Worm (Caenorhabditis elegans): ENCODE results near the gene srw-13.

srw-13 gene

ce11 chrV:15232200-15232599 lies at the start of gene srw-13:
srw-13 (plus strand) TSS chrV:15232500.
- TF ChIP-seq klf-2 (GFP tag; conservative IDR thresholded peaks at IDR 0.05) (no peak), T22C8.4 (GFP tag; IDR thresholded peaks at IDR 0.05) (no peak), flt-1 (GFP tag; IDR thresholded peaks at IDR 0.05) (no peak), tab-1 (GFP tag; IDR thresholded peaks at IDR 0.05) (no peak), cog-1 (tag; optimal IDR thresholded peaks at IDR 0.05) (no peak), ztf-29 (GFP tag; IDR thresholded peaks at IDR 0.05) (no peak), ztf-23 (GFP tag; IDR thresholded peaks at IDR 0.05) (no peak), ref-1 (GFP tag; conservative IDR thresholded peaks at IDR 0.05) (no peak), med-1 (GFP tag; optimal IDR thresholded peaks at IDR 0.05; ENCODE audit: insufficient read depth) (no peak)

ce11 chrV:15184097-15185040 lies 47.9 kb upstream of the srw-13 start, which contains the start of gene Y75B12B.1:
Y75B12B.1 (plus strand) TSS chrV:15184699.
- TF ChIP-seq ztf-29 (GFP tag; IDR thresholded peaks at IDR 0.05) (no peak), cog-1 (tag; optimal IDR thresholded peaks at IDR 0.05) (no peak), T22C8.4 (GFP tag; IDR thresholded peaks at IDR 0.05) (no peak), flt-1 (GFP tag; IDR thresholded peaks at IDR 0.05) (no peak)

- TF ChIP-seq T22C8.4 (GFP tag; IDR thresholded peaks at IDR 0.05): no peak
- TF ChIP-seq flt-1 (GFP tag; IDR thresholded peaks at IDR 0.05): no peak
- no peak for TF ChIP-seq ztf-23 (GFP tag; IDR thresholded peaks at IDR 0.05)
- no peak for TF ChIP-seq ztf-29 (GFP tag; IDR thresholded peaks at IDR 0.05)
- no peak for TF ChIP-seq med-1 (GFP tag; optimal IDR thresholded peaks at IDR 0.05; ENCODE audit: insufficient read depth)
- no peak for TF ChIP-seq klf-2 (GFP tag; conservative IDR thresholded peaks at IDR 0.05)
- no peak for TF ChIP-seq ref-1 (GFP tag; conservative IDR thresholded peaks at IDR 0.05)
- no peak for TF ChIP-seq cog-1 (tag; optimal IDR thresholded peaks at IDR 0.05)
- no peak for TF ChIP-seq tab-1 (GFP tag; IDR thresholded peaks at IDR 0.05)
Observed at ce11 chrV:15186259-15186927, 45.9 kb upstream of the srw-13 start, which contains the start of gene Y75B12B.3. Y75B12B.3 (minus strand) TSS chrV:15186279.

- peak; percentile 24; the same call in 1 of the 2 replicates for TF ChIP-seq flt-1 (GFP tag; IDR thresholded peaks at IDR 0.05)
- no peak for TF ChIP-seq cog-1 (tag; optimal IDR thresholded peaks at IDR 0.05)
Observed at ce11 chrV:15187083-15188057, 44.9 kb upstream of the srw-13 start, which contains the start of the genes cyn-7 and bath-36. cyn-7 (minus strand) TSS chrV:15187378. bath-36 (plus strand) TSS chrV:15187888.

- TF ChIP-seq ref-1 (GFP tag; conservative IDR thresholded peaks at IDR 0.05): no peak
- TF ChIP-seq ztf-29 (GFP tag; IDR thresholded peaks at IDR 0.05): no peak
- TF ChIP-seq flt-1 (GFP tag; IDR thresholded peaks at IDR 0.05): no peak
- no peak for TF ChIP-seq ztf-23 (GFP tag; IDR thresholded peaks at IDR 0.05)
- no peak for TF ChIP-seq cog-1 (tag; optimal IDR thresholded peaks at IDR 0.05)
- no peak for TF ChIP-seq tab-1 (GFP tag; IDR thresholded peaks at IDR 0.05)
- TF ChIP-seq klf-2 (GFP tag; conservative IDR thresholded peaks at IDR 0.05): no peak
- TF ChIP-seq T22C8.4 (GFP tag; IDR thresholded peaks at IDR 0.05): no peak
- TF ChIP-seq med-1 (GFP tag; optimal IDR thresholded peaks at IDR 0.05; ENCODE audit: insufficient read depth): no peak
Observed at ce11 chrV:15189567-15189966, 42.7 kb upstream of the srw-13 start, which contains the start of gene cyn-3. cyn-3 (plus strand) TSS chrV:15189927.

ce11 chrV:15190903-15191302 lies 41.4 kb upstream of the srw-13 start, which contains the start of gene Y75B12B.11:
Y75B12B.11 (plus strand) TSS chrV:15191296.
- TF ChIP-seq T22C8.4 (GFP tag; IDR thresholded peaks at IDR 0.05): peak; percentile 89
- TF ChIP-seq med-1 (GFP tag; optimal IDR thresholded peaks at IDR 0.05; ENCODE audit: insufficient read depth): peak; percentile 51
- peak; percentile 96 for TF ChIP-seq flt-1 (GFP tag; IDR thresholded peaks at IDR 0.05)
- TF ChIP-seq ztf-29 (GFP tag; IDR thresholded peaks at IDR 0.05): peak; percentile 86
- TF ChIP-seq klf-2 (GFP tag; conservative IDR thresholded peaks at IDR 0.05): peak; percentile 80
- TF ChIP-seq ref-1 (GFP tag; conservative IDR thresholded peaks at IDR 0.05): peak; percentile 78
- TF ChIP-seq tab-1 (GFP tag; IDR thresholded peaks at IDR 0.05): peak; percentile 95
- TF ChIP-seq cog-1 (tag; optimal IDR thresholded peaks at IDR 0.05): peak; percentile 76
- TF ChIP-seq ztf-23 (GFP tag; IDR thresholded peaks at IDR 0.05): peak; percentile 88

- TF ChIP-seq ztf-23 (GFP tag; IDR thresholded peaks at IDR 0.05) (no peak), flt-1 (GFP tag; IDR thresholded peaks at IDR 0.05) (no peak), T22C8.4 (GFP tag; IDR thresholded peaks at IDR 0.05) (no peak), cog-1 (tag; optimal IDR thresholded peaks at IDR 0.05) (no peak), ztf-29 (GFP tag; IDR thresholded peaks at IDR 0.05) (no peak), ref-1 (GFP tag; conservative IDR thresholded peaks at IDR 0.05) (no peak), med-1 (GFP tag; optimal IDR thresholded peaks at IDR 0.05; ENCODE audit: insufficient read depth) (no peak), tab-1 (GFP tag; IDR thresholded peaks at IDR 0.05) (no peak), klf-2 (GFP tag; conservative IDR thresholded peaks at IDR 0.05) (no peak)
Observed at ce11 chrV:15191971-15192370, 40.3 kb upstream of the srw-13 start.

ce11 chrV:15192377-15192776 lies 39.9 kb upstream of the srw-13 start, which contains the start of gene plc-2:
plc-2 (plus strand) TSS chrV:15192572.
- TF ChIP-seq klf-2 (GFP tag; conservative IDR thresholded peaks at IDR 0.05) (no peak), ztf-23 (GFP tag; IDR thresholded peaks at IDR 0.05) (no peak), cog-1 (tag; optimal IDR thresholded peaks at IDR 0.05) (no peak), ztf-29 (GFP tag; IDR thresholded peaks at IDR 0.05) (no peak), flt-1 (GFP tag; IDR thresholded peaks at IDR 0.05) (no peak), T22C8.4 (GFP tag; IDR thresholded peaks at IDR 0.05) (no peak), med-1 (GFP tag; optimal IDR thresholded peaks at IDR 0.05; ENCODE audit: insufficient read depth) (no peak), ref-1 (GFP tag; conservative IDR thresholded peaks at IDR 0.05) (no peak), tab-1 (GFP tag; IDR thresholded peaks at IDR 0.05) (no peak)
